Worm (Caenorhabditis elegans) whole organism, dauer: ENCODE data around the gene C39B10.5.

Experiments used
- unc-62 ChIP-seq: sonication (generic microtip); optimal IDR thresholded peaks from 2 replicates; lab custom pipeline; 2017; ENCODE audit warnings: missing biosample characterization, missing genetic modification reagents, missing genetic modification characterization

The C39B10.5 gene

ce11 chrX:10446982-10447381, at the start of gene C39B10.5:
Gene C39B10.5, plus strand, starts transcription at chrX:10447343.
- TF ChIP-seq unc-62 (GFP tag; lab: Kevin White, UChicago): no peak

- TF ChIP-seq unc-62 (GFP tag; lab: Kevin White, UChicago): no peak
Observed at ce11 chrX:10401118-10401517, 46.0 kb upstream of the C39B10.5 start.

- TF ChIP-seq unc-62 (GFP tag; lab: Kevin White, UChicago): no peak
Observed at ce11 chrX:10404051-10404450, 43.1 kb upstream of the C39B10.5 start.

- TF ChIP-seq unc-62 (GFP tag; lab: Kevin White, UChicago): no peak
Observed at ce11 chrX:10406203-10406602, 40.9 kb upstream of the C39B10.5 start, which contains the start of gene gur-3. Gene gur-3, minus strand, starts transcription at chrX:10406303.

ce11 chrX:10406850-10407249, 40.3 kb upstream of the C39B10.5 start, which contains the start of gene ZC504.1:
Gene ZC504.1, plus strand, starts transcription at chrX:10407150.
- no peak for TF ChIP-seq unc-62 (GFP tag; lab: Kevin White, UChicago)

- TF ChIP-seq unc-62 (GFP tag; lab: Kevin White, UChicago): no peak
Observed at ce11 chrX:10410539-10410938, 36.6 kb upstream of the C39B10.5 start.

- no peak for TF ChIP-seq unc-62 (GFP tag; lab: Kevin White, UChicago)
Observed at ce11 chrX:10412425-10412824, 34.7 kb upstream of the C39B10.5 start, which contains the start of gene acr-8. Gene acr-8, plus strand, starts transcription at chrX:10412725.

ce11 chrX:10419743-10420142, 27.4 kb upstream of the C39B10.5 start, which contains the start of gene cdk-11.2:
Gene cdk-11.2, minus strand, starts transcription at chrX:10419765.
- no peak for TF ChIP-seq unc-62 (GFP tag; lab: Kevin White, UChicago)

- TF ChIP-seq unc-62 (GFP tag; lab: Kevin White, UChicago): no peak
Observed at ce11 chrX:10422714-10423113, 24.4 kb upstream of the C39B10.5 start.

ce11 chrX:10424744-10425143, 22.4 kb upstream of the C39B10.5 start:
- TF ChIP-seq unc-62 (GFP tag; lab: Kevin White, UChicago): no peak

- TF ChIP-seq unc-62 (GFP tag; lab: Kevin White, UChicago): no peak
Observed at ce11 chrX:10428109-10428508, 19.0 kb upstream of the C39B10.5 start.

ce11 chrX:10428557-10428956, 18.6 kb upstream of the C39B10.5 start, which contains the start of gene mig-15:
Gene mig-15, minus strand, starts transcription at chrX:10428657.
- no peak for TF ChIP-seq unc-62 (GFP tag; lab: Kevin White, UChicago)

- TF ChIP-seq unc-62 (GFP tag; lab: Kevin White, UChicago): no peak
Observed at ce11 chrX:10429203-10429602, 17.9 kb upstream of the C39B10.5 start.

ce11 chrX:10430866-10431265, 16.3 kb upstream of the C39B10.5 start:
- no peak for TF ChIP-seq unc-62 (GFP tag; lab: Kevin White, UChicago)

- no peak for TF ChIP-seq unc-62 (GFP tag; lab: Kevin White, UChicago)
Observed at ce11 chrX:10432786-10433185, 14.4 kb upstream of the C39B10.5 start.

ce11 chrX:10433863-10434262, 13.3 kb upstream of the C39B10.5 start:
- TF ChIP-seq unc-62 (GFP tag; lab: Kevin White, UChicago): no peak

ce11 chrX:10435492-10435939, 11.6 kb upstream of the C39B10.5 start:
- TF ChIP-seq unc-62 (GFP tag; lab: Kevin White, UChicago): no peak

- TF ChIP-seq unc-62 (GFP tag; lab: Kevin White, UChicago): no peak
Observed at ce11 chrX:10437421-10437820, 9.7 kb upstream of the C39B10.5 start.
